Worm (Caenorhabditis elegans): ENCODE measurements around the gene pbo-4.

DNA sequence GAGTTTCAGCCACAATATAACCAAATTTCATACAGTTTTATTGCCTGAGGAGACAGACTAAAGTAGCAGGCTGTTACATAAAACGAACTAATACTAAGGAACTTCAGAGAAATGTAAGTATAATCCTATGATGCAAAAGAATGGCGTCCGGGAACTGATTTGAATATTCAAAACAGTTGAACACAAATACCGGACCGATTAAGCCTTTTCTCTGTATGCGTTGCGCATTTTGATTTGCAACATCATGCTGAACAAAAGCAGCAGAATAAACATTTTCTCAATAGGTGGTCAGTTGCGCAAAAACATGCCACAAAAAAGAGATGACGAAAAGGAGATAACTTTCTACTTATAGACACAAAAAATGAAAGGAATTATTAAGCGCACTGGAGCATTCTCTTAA lies 29.9 kb upstream of the pbo-4 start:
- no peak for TF ChIP-seq lsl-1 (GFP tag; optimal IDR thresholded peaks at IDR 0.05)
- no peak for TF ChIP-seq ekl-4 (GFP tag; IDR thresholded peaks at IDR 0.05)
- no peak for TF ChIP-seq rcor-1 (GFP tag; IDR thresholded peaks at IDR 0.05)
- no peak for TF ChIP-seq aptf-2 (GFP tag; conservative IDR thresholded peaks at IDR 0.05)

Measured in whole organism, young adult.